Worm (Caenorhabditis elegans) whole organism, late embryonic: Measurements from ENCODE around the gene old-1.

Experiments used
- C08G9.2 ChIP-seq: sonication (generic microtip); optimal IDR thresholded peaks from 2 replicates; lab custom pipeline; 2016; ENCODE audit warnings: mild to moderate bottlenecking, missing genetic modification characterization, moderate library complexity, missing compliant biosample characterization
- K02D7.2 ChIP-seq: sonication (generic microtip); optimal IDR thresholded peaks from 2 replicates; lab custom pipeline; 2017; ENCODE audit warnings: mild to moderate bottlenecking, missing genetic modification characterization, missing compliant biosample characterization
- ama-1 ChIP-seq: fragments of 150-350 bp; optimal IDR thresholded peaks from 2 replicates; lab custom pipeline; 2014
- ceh-19 ChIP-seq: fragments of 200-800 bp; sonication (Bioruptor generic); optimal IDR thresholded peaks from 2 replicates; lab custom pipeline; 2018; ENCODE audit warnings: mild to moderate bottlenecking, missing genetic modification characterization, missing compliant biosample characterization
- ceh-22 ChIP-seq: sonication (generic microtip); optimal IDR thresholded peaks from 2 replicates; lab custom pipeline; 2017; ENCODE audit warnings: missing biosample characterization, missing genetic modification characterization
- ceh-31 ChIP-seq: sonication (generic microtip); optimal IDR thresholded peaks from 2 replicates; lab custom pipeline; 2016; ENCODE audit warnings: missing genetic modification characterization, missing compliant biosample characterization
- ceh-34 ChIP-seq: sonication (generic microtip); optimal IDR thresholded peaks from 2 replicates; lab custom pipeline; 2016; ENCODE audit warnings: mild to moderate bottlenecking, missing genetic modification characterization, missing compliant biosample characterization
- ceh-45 ChIP-seq: fragments of 200-800 bp; sonication (Bioruptor generic); IDR thresholded peaks from 2 replicates; pipeline ENCODE4 v1.3.6; 2022; ENCODE audit warnings: missing genetic modification reagents, missing genetic modification characterization, missing compliant biosample characterization
- ceh-9 ChIP-seq: sonication (generic microtip); optimal IDR thresholded peaks from 2 replicates; lab custom pipeline; 2016; ENCODE audit warnings: mild to moderate bottlenecking, missing genetic modification characterization, inconsistent platforms, missing compliant biosample characterization
- dmd-4 ChIP-seq: sonication (generic microtip); optimal IDR thresholded peaks from 2 replicates; lab custom pipeline; 2016; ENCODE audit warnings: borderline replicate concordance, missing genetic modification characterization, missing compliant biosample characterization
- dve-1 ChIP-seq: sonication (generic microtip); optimal IDR thresholded peaks from 2 replicates; lab custom pipeline; 2017; ENCODE audit warnings: antibody characterized with exemption, mild to moderate bottlenecking, missing genetic modification characterization, missing compliant biosample characterization
- elt-2 ChIP-seq: sonication (generic microtip); optimal IDR thresholded peaks from 2 replicates; lab custom pipeline; 2016; ENCODE audit warnings: missing genetic modification reagents, missing genetic modification characterization, missing compliant biosample characterization
- fax-1 ChIP-seq: sonication (generic microtip); optimal IDR thresholded peaks from 2 replicates; lab custom pipeline; 2016; ENCODE audit warnings: missing genotype, missing genetic modification characterization, missing compliant biosample characterization
- gmeb-2 ChIP-seq: sonication (generic microtip); optimal IDR thresholded peaks from 2 replicates; lab custom pipeline; 2016; ENCODE audit warnings: missing genetic modification characterization, inconsistent platforms, missing compliant biosample characterization
- hlh-13 ChIP-seq: fragments of 200-800 bp; sonication (Bioruptor generic); optimal IDR thresholded peaks from 2 replicates; lab custom pipeline; 2018; ENCODE audit warnings: mild to moderate bottlenecking, missing genetic modification characterization, missing compliant biosample characterization
- hlh-30 ChIP-seq: sonication (generic microtip); optimal IDR thresholded peaks from 2 replicates; lab custom pipeline; 2017; ENCODE audit warnings: antibody characterized with exemption, missing genetic modification characterization, missing compliant biosample characterization; ENCODE audit not compliant: insufficient read depth
- hlh-6 ChIP-seq: sonication (generic microtip); optimal IDR thresholded peaks from 2 replicates; lab custom pipeline; 2016; ENCODE audit warnings: missing genotype, missing genetic modification characterization, missing compliant biosample characterization
- lim-6 ChIP-seq: sonication (generic microtip); optimal IDR thresholded peaks from 2 replicates; lab custom pipeline; 2016; ENCODE audit warnings: missing genetic modification characterization, missing compliant biosample characterization
- lin-11 ChIP-seq: fragments of 200-800 bp; sonication (Bioruptor generic); optimal IDR thresholded peaks from 2 replicates; lab custom pipeline; 2018; ENCODE audit warnings: mild to moderate bottlenecking, missing genetic modification characterization, missing compliant biosample characterization
- nfya-1 ChIP-seq: sonication (generic microtip); optimal IDR thresholded peaks from 2 replicates; lab custom pipeline; 2017; ENCODE audit warnings: missing genetic modification characterization, mild to moderate bottlenecking, missing compliant biosample characterization, antibody characterized with exemption, moderate library complexity
- pag-3 ChIP-seq: sonication (generic microtip); optimal IDR thresholded peaks from 2 replicates; lab custom pipeline; 2016; ENCODE audit warnings: missing compliant biosample characterization, missing genetic modification characterization, borderline replicate concordance
- pax-1 ChIP-seq: fragments of 150-350 bp; optimal IDR thresholded peaks from 2 replicates; lab custom pipeline; 2014; ENCODE audit warnings: missing biosample characterization, missing genetic modification characterization
- pha-4 ChIP-seq: fragments of 150-350 bp; optimal IDR thresholded peaks from 2 replicates; lab custom pipeline; 2018; ENCODE audit warnings: missing biosample characterization, missing genetic modification reagents, missing genetic modification characterization
- ref-2 ChIP-seq: sonication (generic microtip); optimal IDR thresholded peaks from 2 replicates; lab custom pipeline; 2016; ENCODE audit warnings: missing genetic modification characterization, missing compliant biosample characterization
- rnt-1 ChIP-seq: sonication (generic microtip); optimal IDR thresholded peaks from 2 replicates; lab custom pipeline; 2016; ENCODE audit warnings: missing genetic modification characterization, missing compliant biosample characterization
- unc-3 ChIP-seq, 2 experiments: fragments of 200-800 bp in 1 of 2; sonication (Bioruptor generic) in 1 of 2; sonication (generic microtip) in 1 of 2; conservative IDR thresholded peaks in 1 of 2; optimal IDR thresholded peaks in 1 of 2; 2 replicates each; pipeline versions ENCODE4 v1.3.6 to Lab custom; 2016 to 2022; ENCODE audit warnings: missing compliant biosample characterization in 2 of 2, missing genetic modification characterization in 2 of 2, missing genetic modification reagents in 1 of 2
- unc-86 ChIP-seq: sonication (generic microtip); optimal IDR thresholded peaks from 2 replicates; lab custom pipeline; 2016; ENCODE audit warnings: missing genetic modification characterization, missing compliant biosample characterization

old-1 gene

DNA sequence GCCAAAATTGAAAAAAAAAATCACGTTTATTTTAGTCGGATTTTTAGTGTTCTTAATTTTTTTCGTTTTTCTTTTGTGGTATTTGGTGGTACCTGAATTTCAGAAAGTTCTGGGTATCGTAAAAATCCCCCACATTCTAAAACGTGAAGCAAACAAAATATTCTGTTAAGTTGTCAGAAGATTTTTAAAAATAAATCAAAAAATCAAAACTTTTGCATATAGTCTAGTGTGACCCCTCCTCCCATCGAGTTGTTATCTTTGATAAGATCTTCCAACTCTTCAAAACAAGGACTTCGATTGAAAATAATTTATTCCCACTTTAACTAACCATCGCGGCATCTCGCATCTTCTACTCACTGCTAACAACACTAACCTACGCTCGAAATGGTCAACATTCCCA, 39.4 kb downstream of the old-1 start, which contains the start of gene ZK938.1:
Gene ZK938.1, plus strand, starts transcription at position 301 of the 400 bp plus-strand sequence.
- TF ChIP-seq pag-3 (no peak), dmd-4 (tag; lab: Kevin White, UChicago) (no peak), pha-4 (tag; lab: Kevin White, UChicago) (no peak), ama-1 (lab: Kevin White, UChicago) (no peak), unc-86 (tag; lab: Kevin White, UChicago) (no peak)

DNA sequence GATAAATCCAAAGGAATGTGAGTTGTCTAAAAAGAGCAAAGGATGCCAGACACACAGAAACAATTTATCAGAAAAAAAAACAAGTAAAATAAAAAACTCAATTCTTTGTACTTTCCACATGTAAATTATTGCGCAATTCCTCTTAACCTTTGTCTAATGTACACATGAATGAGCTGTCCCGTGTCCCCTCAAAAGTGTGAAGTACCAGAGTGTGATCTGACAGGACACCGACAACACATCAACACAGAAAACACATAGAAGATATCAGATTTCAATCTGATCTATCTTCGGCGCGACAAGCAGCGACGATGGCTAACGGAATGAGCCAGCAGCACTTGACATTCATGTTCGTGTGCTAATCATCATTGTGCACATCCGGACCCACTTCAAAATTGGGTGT, 40.0 kb downstream of the old-1 start:
- no peak for TF ChIP-seq ref-2
- TF ChIP-seq hlh-6 (tag; lab: Kevin White, UChicago) = no peak
- no peak for TF ChIP-seq hlh-30 (tag; lab: Kevin White, UChicago)
- TF ChIP-seq unc-86 (tag; lab: Kevin White, UChicago) = no peak
- peak; percentile 69 for TF ChIP-seq ceh-34 (tag; lab: Kevin White, UChicago)
- no peak for TF ChIP-seq ceh-19 (GFP tag; lab: Kevin White, UChicago)
- TF ChIP-seq, all 69 proteins: peak for 1

DNA sequence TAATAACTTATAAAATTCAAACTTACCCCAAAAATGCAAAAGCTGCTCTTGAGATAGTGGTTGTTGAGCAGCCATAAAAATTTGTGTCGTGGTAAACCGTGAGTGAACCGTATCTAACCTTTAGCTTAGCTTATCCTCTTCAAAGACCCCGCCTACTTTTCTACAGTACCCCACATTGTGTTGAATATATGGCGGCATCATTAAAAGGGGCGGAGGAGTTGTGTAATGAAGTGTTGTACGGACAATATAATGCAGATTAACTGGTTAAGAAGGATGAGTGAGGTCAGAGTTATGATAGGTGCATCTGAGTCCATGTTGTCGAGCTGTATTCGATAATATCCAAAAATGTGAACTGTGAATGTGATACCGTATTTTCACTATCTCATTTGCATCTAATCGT, 40.7 kb downstream of the old-1 start, which contains the start of gene eyg-1:
Gene eyg-1, minus strand, starts transcription at position 101 of the 400 bp plus-strand sequence.
- TF ChIP-seq nfya-1 (tag; lab: Kevin White, UChicago) (no peak), hlh-30 (tag; lab: Kevin White, UChicago) (no peak), elt-2 (tag; lab: Kevin White, UChicago) (no peak), pax-1 (no peak), dve-1 (no peak), rnt-1 (no peak), C08G9.2 (tag; lab: Kevin White, UChicago) (no peak), ceh-19 (GFP tag; lab: Kevin White, UChicago) (no peak), ceh-31 (tag; lab: Kevin White, UChicago) (no peak), ceh-9 (tag; lab: Kevin White, UChicago) (no peak), fax-1 (tag; lab: Kevin White, UChicago) (no peak), hlh-13 (GFP tag; lab: Kevin White, UChicago) (no peak), unc-3 (GFP tag; conservative IDR thresholded peaks at IDR 0.05; lab: Robert Waterston, UW) (no peak), unc-3 (tag; optimal IDR thresholded peaks at IDR 0.05; lab: Kevin White, UChicago) (no peak), ceh-45 (GFP tag; lab: Robert Waterston, UW) (no peak), ceh-22 (no peak)

DNA sequence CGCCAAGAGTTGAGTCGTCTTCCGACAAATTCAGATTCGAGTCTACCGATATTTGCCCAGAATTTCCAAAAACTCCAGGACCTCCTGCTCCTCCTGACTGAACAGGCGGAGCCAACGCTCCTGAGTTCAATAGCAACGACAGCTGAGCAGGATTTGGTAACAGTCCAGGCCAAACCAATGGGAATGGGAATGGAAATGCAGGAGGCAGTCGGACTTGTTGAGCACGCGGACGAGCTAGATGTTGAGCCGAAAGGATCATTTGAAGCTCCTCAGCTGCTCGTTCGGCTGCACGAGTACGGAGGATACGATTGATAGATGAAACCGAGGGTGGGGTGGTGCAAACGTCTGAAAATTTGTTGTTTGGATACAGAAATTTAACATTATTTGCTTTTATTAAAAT, 41.6 kb downstream of the old-1 start:
- TF ChIP-seq gmeb-2 (no peak), lin-11 (no peak), lim-6 (tag; lab: Kevin White, UChicago) (no peak), K02D7.2 (no peak)
